ENCODE assay signal across 1 fruit fly cellular context in the genomic region with DNA sequence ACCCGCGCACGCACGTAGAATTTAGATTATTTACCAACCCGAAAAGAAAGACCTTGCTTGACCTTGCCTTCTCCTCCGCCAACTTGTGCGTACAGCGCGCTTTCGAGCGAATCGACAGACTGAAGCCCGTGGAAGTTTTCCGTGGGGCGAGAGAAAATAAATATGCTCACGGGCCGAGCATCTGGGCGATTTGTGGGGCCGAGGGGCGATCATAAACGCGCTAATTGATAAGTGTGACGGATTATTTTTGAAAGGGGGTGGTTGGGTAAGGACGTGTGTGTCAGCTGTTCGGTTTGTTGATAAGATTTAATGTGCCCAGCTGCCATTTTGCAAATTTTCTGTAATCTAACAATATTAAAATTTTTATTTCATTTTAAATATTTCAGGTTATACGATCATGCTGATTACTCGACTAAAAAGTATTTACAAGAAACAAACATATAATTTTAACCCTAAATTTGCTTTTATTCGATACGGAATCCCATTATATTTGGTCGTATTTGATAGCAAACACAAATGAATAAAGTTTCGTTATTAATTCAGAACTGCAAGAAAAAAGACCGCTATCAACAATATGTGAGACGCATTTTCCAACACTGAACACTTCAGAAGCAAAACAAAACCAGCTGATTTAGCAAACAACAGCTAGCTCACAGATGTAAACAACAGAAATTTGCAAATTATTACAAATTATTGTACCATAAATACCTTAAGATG.
TF ChIP-seq lines count a peak whose summit lies in the region.

A gene (minus strand): TSS at position 386 of the 717 bp plus-strand sequence.
A gene (plus strand): TSS at position 648 of the 717 bp plus-strand sequence.

TF ChIP-seq in whole organism, embryonic, 481 proteins besides CTCF, POLR2A, EP300 and RAD21 (continued from another document and continues in another):
- TF ChIP-seq slou (GFP tag; optimal IDR thresholded peaks at IDR 0.05; lab: Kevin White, UChicago) (no peak), fd102C (GFP tag; optimal IDR thresholded peaks at IDR 0.05; lab: Kevin White, UChicago) (no peak), CG17568 (GFP tag; optimal IDR thresholded peaks at IDR 0.05; lab: Kevin White, UChicago) (no peak), CG4730 (GFP tag; IDR thresholded peaks at IDR 0.05; lab: Robert Waterston, UW) (no peak), Hr51 (GFP tag; optimal IDR thresholded peaks at IDR 0.05; lab: Kevin White, UChicago) (peak in 1 of 2 experiments; percentile 69), chif (GFP tag; optimal IDR thresholded peaks at IDR 0.05; lab: Kevin White, UChicago) (peak in 1 of 2 experiments; percentile 31), Camta (GFP tag; optimal IDR thresholded peaks at IDR 0.05; lab: Kevin White, UChicago) (no peak), emc (GFP tag; optimal IDR thresholded peaks at IDR 0.05; lab: Kevin White, UChicago) (no peak), CG32767 (GFP tag; IDR thresholded peaks at IDR 0.05; lab: Robert Waterston, UW) (no peak), CG4707 (GFP tag; optimal IDR thresholded peaks at IDR 0.05; lab: Kevin White, UChicago) (no peak), hkb (optimal IDR thresholded peaks at IDR 0.05; lab: Kevin White, UChicago) (peak; percentile 26), hkb (GFP tag; IDR thresholded peaks at IDR 0.05; lab: Robert Waterston, UW) (no peak), CG11695 (GFP tag; IDR thresholded peaks at IDR 0.05; lab: Robert Waterston, UW) (no peak), chn (GFP tag; optimal IDR thresholded peaks at IDR 0.05; lab: Kevin White, UChicago) (peak; percentile 10), Six4 (GFP tag; optimal IDR thresholded peaks at IDR 0.05; lab: Kevin White, UChicago) (peak; percentile 9), Xrp1 (GFP tag; IDR thresholded peaks at IDR 0.05; lab: Robert Waterston, UW) (peak; percentile 36; the same call in 1 of the 2 replicates), phol (tag; optimal IDR thresholded peaks at IDR 0.05; lab: Kevin White, UChicago) (peak; percentile 79), bcd (GFP tag; optimal IDR thresholded peaks at IDR 0.05; lab: Kevin White, UChicago) (peak; percentile 52), Bteb2 (GFP tag; optimal IDR thresholded peaks at IDR 0.05; lab: Kevin White, UChicago) (peak; percentile 65), Usf (GFP tag; optimal IDR thresholded peaks at IDR 0.05; lab: Kevin White, UChicago) (no peak), gem (tag; optimal IDR thresholded peaks at IDR 0.05; lab: Kevin White, UChicago) (peak; percentile 79), caup (GFP tag; optimal IDR thresholded peaks at IDR 0.05; lab: Kevin White, UChicago; ENCODE audit: severe bottlenecking) (peak; percentile 34), abd-A (tag; optimal IDR thresholded peaks at IDR 0.05; lab: Kevin White, UChicago) (peak; percentile 94), CG10147 (GFP tag; optimal IDR thresholded peaks at IDR 0.05; lab: Kevin White, UChicago) (peak; percentile 50), GATAe (GFP tag; conservative IDR thresholded peaks at IDR 0.05; lab: Robert Waterston, UW) (peak; percentile 88), D19B (GFP tag; optimal IDR thresholded peaks at IDR 0.05; lab: Kevin White, UChicago) (peak; percentile 15), B-H1 (GFP tag; IDR thresholded peaks at IDR 0.05; lab: Robert Waterston, UW) (no peak), CG6813 (GFP tag; optimal IDR thresholded peaks at IDR 0.05; lab: Kevin White, UChicago) (peak; percentile 41), pum (GFP tag; optimal IDR thresholded peaks at IDR 0.05; lab: Kevin White, UChicago) (peak; percentile 33), CG16813 (GFP tag; IDR thresholded peaks at IDR 0.05; lab: Robert Waterston, UW; ENCODE audit: partially characterized antibody) (no peak; the same call in 2 of the 3 replicates), Opbp (GFP tag; IDR thresholded peaks at IDR 0.05; lab: Robert Waterston, UW; ENCODE audit: partially characterized antibody) (no peak), CG4617 (GFP tag; optimal IDR thresholded peaks at IDR 0.05; lab: Kevin White, UChicago; ENCODE audit: borderline replicate concordance) (no peak), Deaf1 (tag; optimal IDR thresholded peaks at IDR 0.05; lab: Kevin White, UChicago) (peak; percentile 85), CG12659 (GFP tag; optimal IDR thresholded peaks at IDR 0.05; lab: Kevin White, UChicago) (peak; percentile 80), Kr (GFP tag; optimal IDR thresholded peaks at IDR 0.05; lab: Kevin White, UChicago) (no peak), CrebB (tag; optimal IDR thresholded peaks at IDR 0.05; lab: Kevin White, UChicago) (no peak), inv (GFP tag; IDR thresholded peaks at IDR 0.05; lab: Robert Waterston, UW; ENCODE audit: partially characterized antibody) (no peak), CG3838 (GFP tag; optimal IDR thresholded peaks at IDR 0.05; lab: Kevin White, UChicago) (peak; percentile 7), CG18011 (GFP tag; optimal IDR thresholded peaks at IDR 0.05; lab: Kevin White, UChicago) (peak; percentile 71), CG7963 (GFP tag; IDR thresholded peaks at IDR 0.05; lab: Robert Waterston, UW; ENCODE audit: partially characterized antibody) (no peak), dimm (GFP tag; IDR thresholded peaks at IDR 0.05; lab: Robert Waterston, UW) (no peak), btn (GFP tag; optimal IDR thresholded peaks at IDR 0.05; lab: Kevin White, UChicago) (peak; percentile 4), Lhr (GFP tag; optimal IDR thresholded peaks at IDR 0.05; lab: Kevin White, UChicago) (peak; percentile 36), CG30431 (GFP tag; optimal IDR thresholded peaks at IDR 0.05; lab: Kevin White, UChicago) (no peak), sob (GFP tag; IDR thresholded peaks at IDR 0.05; lab: Robert Waterston, UW) (0 out of 2 replicates have a peak, but pooled peaks have one; percentile 7), CG10543 (GFP tag; optimal IDR thresholded peaks at IDR 0.05; lab: Kevin White, UChicago) (peak; percentile 92), ftz-f1 (GFP tag; optimal IDR thresholded peaks at IDR 0.05; lab: Kevin White, UChicago) (peak; percentile 95), hb (GFP tag; IDR thresholded peaks at IDR 0.05; lab: Robert Waterston, UW; ENCODE audit: partially characterized antibody) (no peak), CG15601 (tag; optimal IDR thresholded peaks at IDR 0.05; lab: Kevin White, UChicago) (peak; percentile 71), salm (tag; optimal IDR thresholded peaks at IDR 0.05; lab: Kevin White, UChicago) (peak; percentile 28), CG12391 (tag; optimal IDR thresholded peaks at IDR 0.05; lab: Kevin White, UChicago) (peak; percentile 85), Lim3 (GFP tag; IDR thresholded peaks at IDR 0.05; lab: Robert Waterston, UW) (no peak), cwo (GFP tag; optimal IDR thresholded peaks at IDR 0.05; lab: Kevin White, UChicago) (peak; percentile 78), zfh2 (GFP tag; optimal IDR thresholded peaks at IDR 0.05; lab: Kevin White, UChicago) (no peak), CG12104 (GFP tag; optimal IDR thresholded peaks at IDR 0.05; lab: Kevin White, UChicago) (peak; percentile 72), Optix (GFP tag; IDR thresholded peaks at IDR 0.05; lab: Robert Waterston, UW) (no peak), pho (GFP tag; optimal IDR thresholded peaks at IDR 0.05; lab: Kevin White, UChicago) (peak; percentile 10), CG2202 (tag; optimal IDR thresholded peaks at IDR 0.05; lab: Kevin White, UChicago) (peak; percentile 4), Chrac-16 (GFP tag; optimal IDR thresholded peaks at IDR 0.05; lab: Kevin White, UChicago) (peak; percentile 60), CG30403 (GFP tag; optimal IDR thresholded peaks at IDR 0.05; lab: Kevin White, UChicago) (peak; percentile 80), Taf1 (GFP tag; IDR thresholded peaks at IDR 0.05; lab: Robert Waterston, UW) (no peak), CG14441 (GFP tag; IDR thresholded peaks at IDR 0.05; lab: Robert Waterston, UW) (peak; percentile 40; the same call in 1 of the 2 replicates), CG7556 (GFP tag; optimal IDR thresholded peaks at IDR 0.05; lab: Kevin White, UChicago) (peak; percentile 67), Drgx (GFP tag; IDR thresholded peaks at IDR 0.05; lab: Robert Waterston, UW) (0 out of 2 replicates have a peak, but pooled peaks have one; percentile 11), CG10431 (GFP tag; optimal IDR thresholded peaks at IDR 0.05; lab: Kevin White, UChicago) (peak; percentile 45), ATbp (GFP tag; optimal IDR thresholded peaks at IDR 0.05; lab: Kevin White, UChicago) (peak; percentile 25), h (optimal IDR thresholded peaks at IDR 0.05; lab: Kevin White, UChicago) (no peak), Mes4 (GFP tag; optimal IDR thresholded peaks at IDR 0.05; lab: Kevin White, UChicago) (no peak), CG8388 (GFP tag; optimal IDR thresholded peaks at IDR 0.05; lab: Kevin White, UChicago) (peak; percentile 43), CG32772 (GFP tag; IDR thresholded peaks at IDR 0.05; lab: Robert Waterston, UW) (no peak), CG31388 (GFP tag; optimal IDR thresholded peaks at IDR 0.05; lab: Kevin White, UChicago) (no peak), CG2120 (GFP tag; optimal IDR thresholded peaks at IDR 0.05; lab: Kevin White, UChicago) (peak; percentile 77), CG15479 (GFP tag; optimal IDR thresholded peaks at IDR 0.05; lab: Kevin White, UChicago) (no peak), CG14860 (GFP tag; IDR thresholded peaks at IDR 0.05; lab: Robert Waterston, UW; ENCODE audit: partially characterized antibody) (no peak), vnd (GFP tag; IDR thresholded peaks at IDR 0.05; lab: Robert Waterston, UW; ENCODE audit: partially characterized antibody) (no peak), CG8281 (tag; optimal IDR thresholded peaks at IDR 0.05; lab: Kevin White, UChicago) (no peak), Pdp1 (GFP tag; optimal IDR thresholded peaks at IDR 0.05; lab: Kevin White, UChicago) (peak; percentile 38 to 76), pros (GFP tag; optimal IDR thresholded peaks at IDR 0.05; lab: Kevin White, UChicago) (peak; percentile 88), zen (tag; optimal IDR thresholded peaks at IDR 0.05; lab: Kevin White, UChicago) (peak; percentile 66), CG7839 (tag; optimal IDR thresholded peaks at IDR 0.05; lab: Kevin White, UChicago) (peak; percentile 54), ERR (GFP tag; optimal IDR thresholded peaks at IDR 0.05; lab: Kevin White, UChicago) (peak; percentile 99), Dip2 (GFP tag; IDR thresholded peaks at IDR 0.05; lab: Robert Waterston, UW) (no peak), Med (GFP tag; lab: Kevin White, UChicago) (peak; percentile 91), CG12236 (GFP tag; optimal IDR thresholded peaks at IDR 0.05; lab: Kevin White, UChicago) (no peak), wdn (GFP tag; IDR thresholded peaks at IDR 0.05; lab: Robert Waterston, UW) (0 out of 2 replicates have a peak, but pooled peaks have one; percentile 4), Fer2 (tag; optimal IDR thresholded peaks at IDR 0.05; lab: Kevin White, UChicago) (peak; percentile 60), shn (GFP tag; optimal IDR thresholded peaks at IDR 0.05; lab: Kevin White, UChicago) (no peak), CG17359 (tag; optimal IDR thresholded peaks at IDR 0.05; lab: Kevin White, UChicago) (peak; percentile 54), Dref (GFP tag; IDR thresholded peaks at IDR 0.05; lab: Robert Waterston, UW) (no peak), CG16815 (GFP tag; optimal IDR thresholded peaks at IDR 0.05; lab: Kevin White, UChicago) (no peak), CG18764 (GFP tag; optimal IDR thresholded peaks at IDR 0.05; lab: Kevin White, UChicago) (no peak), TFAM (GFP tag; optimal IDR thresholded peaks at IDR 0.05; lab: Kevin White, UChicago) (no peak), Rfx (GFP tag; IDR thresholded peaks at IDR 0.05; lab: Robert Waterston, UW) (peak; percentile 51), CG18599 (GFP tag; optimal IDR thresholded peaks at IDR 0.05; lab: Kevin White, UChicago) (peak; percentile 76), CG2116 (GFP tag; optimal IDR thresholded peaks at IDR 0.05; lab: Kevin White, UChicago) (peak; percentile 72), fu2 (GFP tag; optimal IDR thresholded peaks at IDR 0.05; lab: Kevin White, UChicago) (no peak), CG7357 (GFP tag; IDR thresholded peaks at IDR 0.05; lab: Robert Waterston, UW) (no peak), grn (GFP tag; optimal IDR thresholded peaks at IDR 0.05; lab: Kevin White, UChicago) (peak; percentile 28), mam (GFP tag; optimal IDR thresholded peaks at IDR 0.05; lab: Kevin White, UChicago) (peak; percentile 21), Ets65A (GFP tag; lab: Kevin White, UChicago) (peak; percentile 90), CG12155 (GFP tag; optimal IDR thresholded peaks at IDR 0.05; lab: Kevin White, UChicago) (peak; percentile 33), ham (GFP tag; IDR thresholded peaks at IDR 0.05; lab: Robert Waterston, UW) (no peak), gcm (GFP tag; optimal IDR thresholded peaks at IDR 0.05; lab: Kevin White, UChicago) (peak; percentile 36), H2.0 (GFP tag; IDR thresholded peaks at IDR 0.05; lab: Robert Waterston, UW) (no peak), CG17612 (GFP tag; IDR thresholded peaks at IDR 0.05; lab: Robert Waterston, UW) (no peak), schlank (tag; optimal IDR thresholded peaks at IDR 0.05; lab: Kevin White, UChicago) (no peak), CG2712 (tag; optimal IDR thresholded peaks at IDR 0.05; lab: Kevin White, UChicago) (peak; percentile 77), yki (optimal IDR thresholded peaks at IDR 0.05; lab: Kevin White, UChicago) (no peak), CG17912 (GFP tag; optimal IDR thresholded peaks at IDR 0.05; lab: Kevin White, UChicago) (no peak), unpg (GFP tag; optimal IDR thresholded peaks at IDR 0.05; lab: Kevin White, UChicago) (peak; percentile 58), sisA (GFP tag; IDR thresholded peaks at IDR 0.05; lab: Robert Waterston, UW) (no peak), ac (GFP tag; optimal IDR thresholded peaks at IDR 0.05; lab: Kevin White, UChicago) (no peak), CG13424 (tag; optimal IDR thresholded peaks at IDR 0.05; lab: Kevin White, UChicago) (peak; percentile 75), CG17186 (GFP tag; optimal IDR thresholded peaks at IDR 0.05; lab: Kevin White, UChicago) (peak; percentile 53), CG9215 (GFP tag; IDR thresholded peaks at IDR 0.05; lab: Robert Waterston, UW) (peak; percentile 8; the same call in 1 of the 2 replicates), Atf6 (GFP tag; IDR thresholded peaks at IDR 0.05; lab: Robert Waterston, UW) (peak; percentile 56; the same call in 1 of the 2 replicates), HLH3B (GFP tag; IDR thresholded peaks at IDR 0.05; lab: Robert Waterston, UW) (no peak), ash1 (GFP tag; optimal IDR thresholded peaks at IDR 0.05; lab: Kevin White, UChicago) (no peak), Trl (optimal IDR thresholded peaks at IDR 0.05; lab: Kevin White, UChicago) (peak in 1 of 2 experiments; percentile 48), Trl (GFP tag; optimal IDR thresholded peaks at IDR 0.05; lab: Kevin White, UChicago) (peak; percentile 48), CG11398 (GFP tag; optimal IDR thresholded peaks at IDR 0.05; lab: Kevin White, UChicago) (no peak), CG6272 (GFP tag; IDR thresholded peaks at IDR 0.05; lab: Robert Waterston, UW) (no peak), tx (GFP tag; optimal IDR thresholded peaks at IDR 0.05; lab: Kevin White, UChicago) (peak; percentile 1)
